Fruit fly (Drosophila melanogaster) whole organism, embryonic: Measurements from ENCODE around the gene CG44006.
A peak's percentile ranks its signal among the peaks of the same experiment; 100 is the strongest.

Source experiments
- BEAF-32 ChIP-seq: fragments of 200-800 bp; sonication (Bioruptor generic); optimal IDR thresholded peaks from 3 replicates; lab custom pipeline; 2017; ENCODE audit warnings: missing biosample characterization, missing genetic modification characterization, mild to moderate bottlenecking, moderate library complexity, missing genetic modification reagents
- CG11504 ChIP-seq: fragments of 200-800 bp; sonication (Bioruptor generic); optimal IDR thresholded peaks from 3 replicates; lab custom pipeline; 2019; ENCODE audit warnings: missing biosample characterization, mild to moderate bottlenecking, missing genetic modification characterization, moderate library complexity
- CG12744 ChIP-seq: fragments of 200-800 bp; sonication (Bioruptor generic); optimal IDR thresholded peaks from 2 replicates; lab custom pipeline; 2016; ENCODE audit warnings: missing biosample characterization, missing genetic modification characterization
- CG12769 ChIP-seq: fragments of 200-800 bp; sonication (Bioruptor generic); optimal IDR thresholded peaks from 2 replicates; lab custom pipeline; 2019; ENCODE audit warnings: missing biosample characterization, mild to moderate bottlenecking, missing genetic modification characterization, moderate library complexity
- CG13287 ChIP-seq: fragments of 200-800 bp; sonication (Bioruptor generic); IDR thresholded peaks from 2 replicates; pipeline ENCODE4 v1.3.6; 2022; ENCODE audit warnings: missing biosample characterization, missing genetic modification characterization; ENCODE audit not compliant: partially characterized antibody
- CG13296 ChIP-seq: fragments of 200-800 bp; sonication (Bioruptor generic); optimal IDR thresholded peaks from 3 replicates; lab custom pipeline; 2018; ENCODE audit warnings: missing biosample characterization, mild to moderate bottlenecking, missing genetic modification characterization
- CG13624 ChIP-seq: fragments of 200-800 bp; sonication (Bioruptor generic); optimal IDR thresholded peaks from 2 replicates; lab custom pipeline; 2016; ENCODE audit warnings: missing biosample characterization, missing genetic modification characterization
- CG13894 ChIP-seq: fragments of 200-800 bp; sonication (Bioruptor generic); optimal IDR thresholded peaks from 3 replicates; lab custom pipeline; 2018; ENCODE audit warnings: missing biosample characterization, mild to moderate bottlenecking, missing genetic modification characterization, moderate library complexity
- CG14710 ChIP-seq: fragments of 200-800 bp; sonication (Bioruptor generic); optimal IDR thresholded peaks from 3 replicates; lab custom pipeline; 2019; ENCODE audit warnings: missing biosample characterization, mild to moderate bottlenecking, missing genetic modification characterization, moderate library complexity
- CG15514 ChIP-seq: fragments of 200-800 bp; sonication (Bioruptor generic); optimal IDR thresholded peaks from 3 replicates; lab custom pipeline; 2017; ENCODE audit warnings: missing biosample characterization, missing genetic modification characterization, mild to moderate bottlenecking, moderate library complexity, missing genetic modification reagents
- CG15601 ChIP-seq: fragments of 200-800 bp; sonication (Bioruptor generic); optimal IDR thresholded peaks from 3 replicates; lab custom pipeline; 2019; ENCODE audit warnings: missing biosample characterization, mild to moderate bottlenecking, missing genetic modification characterization, moderate library complexity
- CG15696 ChIP-seq: fragments of 200-800 bp; sonication (Bioruptor generic); optimal IDR thresholded peaks from 2 replicates; lab custom pipeline; 2019; ENCODE audit warnings: missing biosample characterization, mild to moderate bottlenecking, missing genetic modification characterization, moderate library complexity
- CG16813 ChIP-seq: fragments of 200-800 bp; sonication (Bioruptor generic); IDR thresholded peaks from 3 replicates; pipeline ENCODE4 v1.3.6; 2022; ENCODE audit warnings: missing biosample characterization, missing genetic modification characterization; ENCODE audit not compliant: partially characterized antibody
- CG17186 ChIP-seq: fragments of 200-800 bp; sonication (Bioruptor generic); optimal IDR thresholded peaks from 3 replicates; lab custom pipeline; 2017; ENCODE audit warnings: missing biosample characterization, missing genetic modification reagents, missing genetic modification characterization
- CG17361 ChIP-seq: fragments of 200-800 bp; sonication (Bioruptor generic); IDR thresholded peaks from 3 replicates; pipeline ENCODE4 v1.3.6; 2022; ENCODE audit warnings: missing biosample characterization, missing genetic modification characterization
- CG17829 ChIP-seq: fragments of 200-800 bp; optimal IDR thresholded peaks from 2 replicates; lab custom pipeline; 2019; ENCODE audit warnings: missing biosample characterization, mild to moderate bottlenecking, missing genetic modification characterization, moderate library complexity
- CG2712 ChIP-seq: fragments of 200-800 bp; optimal IDR thresholded peaks from 3 replicates; lab custom pipeline; 2019; ENCODE audit warnings: missing biosample characterization, mild to moderate bottlenecking, missing genetic modification characterization, moderate library complexity
- CG31365 ChIP-seq: fragments of 200-800 bp; sonication (Bioruptor generic); optimal IDR thresholded peaks from 2 replicates; lab custom pipeline; 2018; ENCODE audit warnings: missing biosample characterization, mild to moderate bottlenecking, missing genetic modification characterization
- CG31441 ChIP-seq: fragments of 200-800 bp; sonication (Bioruptor generic); IDR thresholded peaks from 2 replicates; pipeline ENCODE4 v1.3.6; 2022; ENCODE audit warnings: missing biosample characterization, missing genetic modification characterization
- CG6654 ChIP-seq: fragments of 200-800 bp; sonication (Bioruptor generic); optimal IDR thresholded peaks from 2 replicates; lab custom pipeline; 2017; ENCODE audit warnings: missing biosample characterization, mild to moderate bottlenecking, missing genetic modification characterization
- CG7839 ChIP-seq: fragments of 200-800 bp; sonication (Bioruptor generic); optimal IDR thresholded peaks from 3 replicates; lab custom pipeline; 2018; ENCODE audit warnings: missing biosample characterization, mild to moderate bottlenecking, missing genetic modification characterization, moderate library complexity
- CG8290 ChIP-seq, 3 experiments: fragments of 200-800 bp; sonication (Bioruptor generic); optimal IDR thresholded peaks; 2 replicates each; lab custom pipeline; 2016 to 2019; ENCODE audit warnings: missing biosample characterization in 3 of 3, missing genetic modification characterization in 3 of 3, mild to moderate bottlenecking in 2 of 3, moderate library complexity in 1 of 3
- CoRest ChIP-seq: fragments of 200-800 bp; sonication (Bioruptor generic); optimal IDR thresholded peaks from 3 replicates; lab custom pipeline; 2018; ENCODE audit warnings: missing biosample characterization, mild to moderate bottlenecking, missing genetic modification characterization, moderate library complexity
- Dfd ChIP-seq, 2 experiments: fragments of >200 bp; optimal IDR thresholded peaks; 2 replicates each; lab custom pipeline; 2017; ENCODE audit warnings: missing biosample characterization in 2 of 2, missing genetic modification characterization in 2 of 2
- HLH4C ChIP-seq: fragments of 200-800 bp; sonication (Bioruptor generic); IDR thresholded peaks from 3 replicates; pipeline ENCODE4 v1.3.6; 2022; ENCODE audit warnings: missing biosample characterization, missing genetic modification characterization; ENCODE audit not compliant: partially characterized antibody
- HmgZ ChIP-seq: fragments of 200-800 bp; sonication (Bioruptor generic); optimal IDR thresholded peaks from 2 replicates; lab custom pipeline; 2018; ENCODE audit warnings: missing biosample characterization, mild to moderate bottlenecking, missing genetic modification characterization
- Hr78 ChIP-seq, 2 experiments: fragments of 200-800 bp in 1 of 2; fragments of >200 bp in 1 of 2; sonication (Bioruptor generic) in 1 of 2; optimal IDR thresholded peaks; 2 replicates each; lab custom pipeline; 2017 to 2019; ENCODE audit warnings: missing biosample characterization in 2 of 2, missing genetic modification characterization in 2 of 2, mild to moderate bottlenecking in 1 of 2, moderate library complexity in 1 of 2
- Jarid2 ChIP-seq: fragments of 200-800 bp; sonication (Bioruptor generic); optimal IDR thresholded peaks from 3 replicates; lab custom pipeline; 2017; ENCODE audit warnings: mild to moderate bottlenecking, missing biosample characterization, missing genetic modification reagents, missing genetic modification characterization
- MTF-1 ChIP-seq: fragments of 200-800 bp; sonication (Bioruptor generic); optimal IDR thresholded peaks from 2 replicates; lab custom pipeline; 2018; ENCODE audit warnings: missing biosample characterization, mild to moderate bottlenecking, missing genetic modification characterization, borderline replicate concordance
- Med ChIP-seq: fragments of 200-800 bp; sonication (Bioruptor generic); peaks from one replicate; lab custom pipeline; 2016; ENCODE audit warnings: missing biosample characterization, missing genetic modification characterization, mild to moderate bottlenecking, inconsistent platforms, moderate library complexity
- NfI ChIP-seq: fragments of 200-800 bp; sonication (Bioruptor generic); optimal IDR thresholded peaks from 3 replicates; lab custom pipeline; 2018; ENCODE audit warnings: missing biosample characterization, mild to moderate bottlenecking, missing genetic modification characterization, moderate library complexity
- Xrp1 ChIP-seq: fragments of 200-800 bp; sonication (Bioruptor generic); IDR thresholded peaks from 2 replicates; pipeline ENCODE4 v1.3.6; 2022; ENCODE audit warnings: missing biosample characterization, missing genetic modification characterization
- ara ChIP-seq: fragments of 200-800 bp; sonication (Bioruptor generic); IDR thresholded peaks from 2 replicates; pipeline ENCODE4 v1.3.6; 2022; ENCODE audit warnings: missing biosample characterization, missing genetic modification characterization
- bbx ChIP-seq: fragments of 200-800 bp; sonication (Bioruptor generic); IDR thresholded peaks from 2 replicates; pipeline ENCODE4 v1.3.6; 2022; ENCODE audit warnings: missing biosample characterization, missing genetic modification characterization; ENCODE audit not compliant: partially characterized antibody
- bcd ChIP-seq: fragments of 200-800 bp; sonication (Bioruptor generic); optimal IDR thresholded peaks from 2 replicates; lab custom pipeline; 2017; ENCODE audit warnings: missing biosample characterization, mild to moderate bottlenecking, missing genetic modification characterization
- chif ChIP-seq, 2 experiments: fragments of 200-800 bp; sonication (Bioruptor generic); optimal IDR thresholded peaks; 3 replicates each; lab custom pipeline; 2016; ENCODE audit warnings: missing biosample characterization in 2 of 2, missing genetic modification characterization in 2 of 2
- dm ChIP-seq: fragments of 200-800 bp; sonication (Bioruptor generic); optimal IDR thresholded peaks from 3 replicates; lab custom pipeline; 2016; ENCODE audit warnings: missing biosample characterization, missing genetic modification characterization
- dpn ChIP-seq, 2 experiments: fragments of 200-800 bp; sonication (Bioruptor generic); optimal IDR thresholded peaks; 3 replicates each; lab custom pipeline; 2016; ENCODE audit warnings: missing biosample characterization in 2 of 2, missing genetic modification characterization in 2 of 2
- gem ChIP-seq: fragments of 200-800 bp; sonication (Bioruptor generic); optimal IDR thresholded peaks from 2 replicates; lab custom pipeline; 2019; ENCODE audit warnings: missing biosample characterization, mild to moderate bottlenecking, missing genetic modification characterization, moderate library complexity
- gro ChIP-seq: fragments of 200-800 bp; sonication (Bioruptor generic); optimal IDR thresholded peaks from 2 replicates; lab custom pipeline; 2016; ENCODE audit warnings: missing biosample characterization, missing genetic modification characterization
- lilli ChIP-seq: fragments of 200-800 bp; sonication (Bioruptor generic); optimal IDR thresholded peaks from 3 replicates; lab custom pipeline; 2016; ENCODE audit warnings: missing biosample characterization, missing genetic modification characterization
- sens ChIP-seq: fragments of 200-800 bp; sonication (Bioruptor generic); peaks from one replicate; lab custom pipeline; 2016; ENCODE audit warnings: missing biosample characterization, missing genetic modification characterization
- sob ChIP-seq: fragments of 200-800 bp; sonication (Bioruptor generic); IDR thresholded peaks from 2 replicates; pipeline ENCODE4 v1.3.6; 2022; ENCODE audit warnings: missing biosample characterization, missing genetic modification characterization
- stwl ChIP-seq: fragments of 200-800 bp; sonication (Bioruptor generic); optimal IDR thresholded peaks from 3 replicates; lab custom pipeline; 2018; ENCODE audit warnings: missing biosample characterization, mild to moderate bottlenecking, missing genetic modification characterization, moderate library complexity
- sug ChIP-seq: fragments of 200-800 bp; optimal IDR thresholded peaks from 2 replicates; lab custom pipeline; 2019; ENCODE audit warnings: missing biosample characterization, mild to moderate bottlenecking, missing genetic modification characterization, moderate library complexity
- trem ChIP-seq: fragments of 200-800 bp; optimal IDR thresholded peaks from 3 replicates; lab custom pipeline; 2019; ENCODE audit warnings: missing biosample characterization, mild to moderate bottlenecking, missing genetic modification characterization, moderate library complexity
- unpg ChIP-seq: fragments of 200-800 bp; sonication (Bioruptor generic); optimal IDR thresholded peaks from 3 replicates; lab custom pipeline; 2018; ENCODE audit warnings: missing biosample characterization, mild to moderate bottlenecking, missing genetic modification characterization, moderate library complexity
- yki ChIP-seq: fragments of >200 bp; optimal IDR thresholded peaks from 3 replicates; lab custom pipeline; 2018

CG44006 gene

dm6 chr3L:18088027-18088426 is 18.1 kb upstream of the CG44006 start (continued):
- peak; percentile 12 to 52 for TF ChIP-seq Hr78 (GFP tag; optimal IDR thresholded peaks at IDR 0.05; lab: Kevin White, UChicago)
- peak; percentile 84 for TF ChIP-seq Med (GFP tag; lab: Kevin White, UChicago)
- TF ChIP-seq CG14710 (tag; lab: Kevin White, UChicago) = peak; percentile 15
- TF ChIP-seq NfI (GFP tag; lab: Kevin White, UChicago) = peak; percentile 19
- TF ChIP-seq CG13296 (GFP tag; lab: Kevin White, UChicago) = no peak
- peak; percentile 54 for TF ChIP-seq CoRest (tag; lab: Kevin White, UChicago)
- peak; percentile 17 for TF ChIP-seq CG12769 (tag; lab: Kevin White, UChicago)
- no peak for TF ChIP-seq lilli (GFP tag; lab: Kevin White, UChicago)
- TF ChIP-seq CG13894 (tag; lab: Kevin White, UChicago) = no peak
- TF ChIP-seq ara = 0 out of 2 replicates have a peak, but pooled peaks have one; percentile 21
- TF ChIP-seq sob (GFP tag; lab: Robert Waterston, UW) = peak; percentile 56
- peak; percentile 2 for TF ChIP-seq CG15514
- peak; percentile 26 for TF ChIP-seq gro (GFP tag; lab: Kevin White, UChicago)
- peak; percentile 43; the same call in 1 of the 3 replicates for TF ChIP-seq CG16813 (GFP tag; lab: Robert Waterston, UW)
- TF ChIP-seq MTF-1 = no peak
- peak; percentile 20 for TF ChIP-seq yki (lab: Kevin White, UChicago)
- TF ChIP-seq gem = peak; percentile 15
- 0 out of 3 replicates have a peak, but pooled peaks have one; percentile 18 for TF ChIP-seq CG17361 (GFP tag; lab: Robert Waterston, UW)
- TF ChIP-seq unpg = peak; percentile 9
- peak; percentile 100 for TF ChIP-seq stwl (tag; lab: Kevin White, UChicago)
- peak; percentile 78 for TF ChIP-seq CG8290 (GFP tag; optimal IDR thresholded peaks at IDR 0.05; lab: Kevin White, UChicago)
- peak in 1 of 2 experiments; percentile 88 for TF ChIP-seq CG8290 (tag; optimal IDR thresholded peaks at IDR 0.05; lab: Kevin White, UChicago)
- peak; percentile 29 for TF ChIP-seq trem (tag; lab: Kevin White, UChicago)
- peak; percentile 6 for TF ChIP-seq dm
- peak; percentile 29 for TF ChIP-seq sug
- TF ChIP-seq HmgZ (tag; lab: Kevin White, UChicago) = peak; percentile 4
- peak; percentile 71 for TF ChIP-seq bbx (GFP tag; lab: Robert Waterston, UW)
- TF ChIP-seq CG17829 (tag; lab: Kevin White, UChicago) = peak; percentile 55
- TF ChIP-seq CG11504 = peak; percentile 46
- TF ChIP-seq CG12744 (GFP tag; lab: Kevin White, UChicago) = peak; percentile 19
- TF ChIP-seq CG2712 (tag; lab: Kevin White, UChicago) = peak; percentile 41
- peak; percentile 43 for TF ChIP-seq CG17186
- peak; percentile 34 for TF ChIP-seq CG7839
- TF ChIP-seq CG31441 = no peak
- TF ChIP-seq CG6654 (GFP tag; lab: Kevin White, UChicago) = no peak
- peak; percentile 49; the same call in 1 of the 2 replicates for TF ChIP-seq CG13287 (GFP tag; lab: Robert Waterston, UW)
- peak in 1 of 2 experiments; percentile 97 for TF ChIP-seq Dfd (GFP tag; optimal IDR thresholded peaks at IDR 0.05; lab: Kevin White, UChicago)
- TF ChIP-seq chif (GFP tag; optimal IDR thresholded peaks at IDR 0.05; lab: Kevin White, UChicago) = peak in 1 of 2 experiments; percentile 27
- TF ChIP-seq CG13624 = peak; percentile 22
- TF ChIP-seq HLH4C (GFP tag; lab: Robert Waterston, UW) = peak; percentile 47; the same call in 2 of the 3 replicates
- TF ChIP-seq BEAF-32 = peak; percentile 43
- TF ChIP-seq CG15601 = peak; percentile 33
- TF ChIP-seq Jarid2 (GFP tag; lab: Kevin White, UChicago) = peak; percentile 20
- TF ChIP-seq dpn (GFP tag; optimal IDR thresholded peaks at IDR 0.05; lab: Kevin White, UChicago) = peak in 1 of 2 experiments; percentile 4
- peak; percentile 72 for TF ChIP-seq sens (GFP tag; lab: Kevin White, UChicago)
- peak; percentile 44 for TF ChIP-seq Xrp1 (GFP tag; lab: Robert Waterston, UW)
- peak; percentile 99 for TF ChIP-seq CG31365
- peak; percentile 12 for TF ChIP-seq CG15696 (tag; lab: Kevin White, UChicago)
- TF ChIP-seq bcd (GFP tag; lab: Kevin White, UChicago) = peak; percentile 2
